Worm (Caenorhabditis elegans): ENCODE data around the gene col-168.

Gene col-168

DNA sequence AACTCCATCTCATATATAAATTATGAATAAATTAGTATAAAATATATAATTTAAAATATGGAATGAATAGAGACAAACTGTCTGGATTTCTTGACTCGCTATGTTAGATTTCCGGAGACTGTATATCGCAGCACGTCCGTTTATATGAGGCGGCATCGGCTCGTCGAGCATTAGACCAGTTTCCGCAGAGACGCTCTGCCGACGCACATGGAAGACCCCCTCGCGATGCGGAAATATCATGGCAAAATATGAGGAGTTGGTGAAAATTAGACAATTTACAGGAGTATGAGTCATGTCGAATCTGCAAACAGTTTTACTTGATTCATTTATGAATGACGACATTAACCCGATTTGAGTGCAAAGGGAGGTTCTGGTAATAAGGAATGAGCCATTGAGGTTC, 6.6 kb upstream of the col-168 start, which contains the start of gene chtb-3:
chtb-3 (minus strand) TSS at position 101 of the 400 bp plus-strand sequence.
- TF ChIP-seq W03F9.2 (tag; optimal IDR thresholded peaks at IDR 0.05), result no peak
- no peak for TF ChIP-seq dao-5 (tag; optimal IDR thresholded peaks at IDR 0.05)
- TF ChIP-seq him-1 (tag; optimal IDR thresholded peaks at IDR 0.05), result no peak

- TF ChIP-seq W03F9.2 (tag; optimal IDR thresholded peaks at IDR 0.05), result no peak
- TF ChIP-seq him-1 (tag; optimal IDR thresholded peaks at IDR 0.05), result no peak
- no peak for TF ChIP-seq dao-5 (tag; optimal IDR thresholded peaks at IDR 0.05)
These were observed 5.3 kb upstream of the col-168 start for ce11 chrX:6320887-6321286.

ce11 chrX:6321380-6321779, 4.8 kb upstream of the col-168 start:
- TF ChIP-seq him-1 (tag; optimal IDR thresholded peaks at IDR 0.05) (no peak), W03F9.2 (tag; optimal IDR thresholded peaks at IDR 0.05) (no peak), dao-5 (tag; optimal IDR thresholded peaks at IDR 0.05) (no peak)

- no peak for TF ChIP-seq dao-5 (tag; optimal IDR thresholded peaks at IDR 0.05)
- TF ChIP-seq W03F9.2 (tag; optimal IDR thresholded peaks at IDR 0.05), result no peak
- TF ChIP-seq him-1 (tag; optimal IDR thresholded peaks at IDR 0.05), result no peak
These were observed 3.1 kb upstream of the col-168 start, which contains the start of gene col-167 for ce11 chrX:6323129-6323528. Gene col-167, plus strand, starts transcription at chrX:6323488.

- TF ChIP-seq him-1 (tag; optimal IDR thresholded peaks at IDR 0.05) (no peak), W03F9.2 (tag; optimal IDR thresholded peaks at IDR 0.05) (no peak), dao-5 (tag; optimal IDR thresholded peaks at IDR 0.05) (no peak)
These were observed 2.7 kb downstream of the col-168 start, which contains the start of gene col-169 for ce11 chrX:6328860-6329259. Gene col-169, plus strand, starts transcription at chrX:6329160.

DNA sequence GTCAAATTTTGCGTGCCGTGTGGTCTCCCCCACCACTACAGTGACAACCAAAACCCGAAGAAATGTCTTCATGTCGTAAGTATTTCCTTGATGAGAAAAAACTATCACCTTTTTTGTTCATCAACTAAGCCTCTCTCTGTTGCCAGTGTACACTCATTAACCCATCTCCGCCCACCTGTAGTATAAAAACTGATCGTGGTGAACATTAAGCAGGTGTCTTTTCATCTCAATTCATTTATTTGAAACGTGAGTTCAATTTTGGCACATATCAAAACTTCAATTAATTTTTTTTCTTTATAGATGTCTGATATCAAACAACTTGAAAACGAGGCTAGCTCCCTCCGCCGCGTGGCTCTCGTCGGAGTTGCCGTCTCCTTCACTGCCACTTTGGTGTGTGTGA, 5.2 kb downstream of the col-168 start, which contains the start of gene col-170:
col-170 (plus strand) TSS at position 301 of the 400 bp plus-strand sequence.
- TF ChIP-seq him-1 (tag; optimal IDR thresholded peaks at IDR 0.05) (no peak), W03F9.2 (tag; optimal IDR thresholded peaks at IDR 0.05) (no peak), dao-5 (tag; optimal IDR thresholded peaks at IDR 0.05) (no peak)

DNA sequence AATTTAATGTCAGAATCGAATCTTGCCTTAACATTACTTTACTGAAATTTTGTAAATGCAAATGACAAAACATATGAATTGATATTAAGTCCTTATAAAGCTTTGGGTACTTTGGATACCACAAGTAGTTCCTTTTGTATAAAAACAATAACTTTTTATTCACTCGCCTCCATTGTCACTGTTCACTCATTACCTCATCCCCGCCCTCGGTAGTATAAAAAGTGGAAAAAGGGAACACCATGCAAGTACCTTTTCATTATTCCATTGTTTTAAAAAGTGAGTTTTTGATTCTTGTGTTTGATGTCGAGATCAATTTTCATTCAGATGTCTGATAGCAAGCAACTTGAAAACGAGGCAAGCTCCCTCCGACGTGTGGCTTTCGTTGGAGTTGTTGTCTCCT, 7.8 kb downstream of the col-168 start, which contains the start of gene col-171:
col-171 (plus strand) TSS at position 301 of the 400 bp plus-strand sequence.
- TF ChIP-seq him-1 (tag; optimal IDR thresholded peaks at IDR 0.05) (no peak), W03F9.2 (tag; optimal IDR thresholded peaks at IDR 0.05) (no peak), dao-5 (tag; optimal IDR thresholded peaks at IDR 0.05) (no peak)

DNA sequence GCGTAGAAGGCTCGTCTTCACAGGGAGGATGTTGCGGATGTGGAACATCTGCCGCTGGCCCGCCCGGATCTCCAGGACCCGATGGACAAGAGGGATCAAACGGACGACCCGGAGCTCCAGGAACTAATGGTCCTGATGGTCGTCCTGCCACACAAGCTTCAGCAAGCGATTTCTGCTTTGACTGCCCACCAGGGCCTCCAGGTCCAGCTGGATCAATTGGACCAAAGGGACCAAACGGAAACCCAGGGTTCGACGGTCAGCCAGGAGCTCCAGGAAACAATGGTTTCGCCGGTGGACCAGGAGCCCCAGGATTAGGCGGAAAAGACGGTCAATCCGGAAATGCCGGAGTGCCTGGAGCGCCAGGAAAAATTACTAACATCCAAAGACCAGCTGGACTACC, 8.4 kb downstream of the col-168 start:
- no peak for TF ChIP-seq dao-5 (tag; optimal IDR thresholded peaks at IDR 0.05)
- TF ChIP-seq W03F9.2 (tag; optimal IDR thresholded peaks at IDR 0.05), result no peak
- TF ChIP-seq him-1 (tag; optimal IDR thresholded peaks at IDR 0.05), result no peak

ce11 chrX:6337338-6337737, 11.2 kb downstream of the col-168 start:
- TF ChIP-seq W03F9.2 (tag; optimal IDR thresholded peaks at IDR 0.05), result no peak
- no peak for TF ChIP-seq him-1 (tag; optimal IDR thresholded peaks at IDR 0.05)
- TF ChIP-seq dao-5 (tag; optimal IDR thresholded peaks at IDR 0.05), result no peak

DNA sequence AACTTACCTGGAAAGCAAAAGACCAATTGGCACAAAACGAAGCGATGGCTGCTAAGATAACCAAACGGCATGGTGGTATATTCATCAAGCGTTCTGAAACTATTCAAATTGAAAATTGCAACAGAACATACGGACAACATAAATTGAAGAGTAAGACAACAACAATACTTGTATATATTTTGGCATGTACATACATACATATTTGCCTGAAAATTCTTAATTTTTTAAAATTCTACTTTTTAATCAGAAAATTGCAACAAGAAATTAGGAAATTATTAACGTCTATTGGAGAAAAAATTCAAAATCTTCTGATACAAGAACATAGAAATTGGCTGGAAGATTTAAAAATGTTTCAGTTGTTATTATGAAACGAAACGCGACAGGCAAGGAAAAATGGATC, 11.8 kb downstream of the col-168 start, which contains the start of gene C03B1.13:
C03B1.13 (minus strand) TSS at position 101 of the 400 bp plus-strand sequence.
- TF ChIP-seq dao-5 (tag; optimal IDR thresholded peaks at IDR 0.05), result no peak
- TF ChIP-seq him-1 (tag; optimal IDR thresholded peaks at IDR 0.05), result no peak
- no peak for TF ChIP-seq W03F9.2 (tag; optimal IDR thresholded peaks at IDR 0.05)

DNA sequence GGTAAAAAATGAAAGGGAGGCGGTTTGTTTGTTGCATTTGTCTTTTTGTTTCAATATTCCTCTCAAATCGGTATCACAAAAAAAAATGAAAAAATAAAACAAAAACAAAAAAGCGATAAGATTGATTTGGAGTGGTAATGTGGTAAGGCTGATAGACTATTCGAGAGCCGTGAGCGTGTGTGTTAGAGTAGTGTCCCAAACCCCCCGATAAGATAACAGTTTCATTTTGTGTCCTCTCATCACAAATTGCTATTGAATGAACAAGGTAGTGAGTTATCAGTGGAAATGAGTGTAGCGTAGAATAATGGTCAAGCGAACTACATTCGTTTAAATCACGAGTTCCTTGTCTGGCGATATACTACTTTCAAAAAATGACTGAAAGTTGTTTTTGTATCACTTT, 12.3 kb downstream of the col-168 start:
- TF ChIP-seq W03F9.2 (tag; optimal IDR thresholded peaks at IDR 0.05) (no peak), him-1 (tag; optimal IDR thresholded peaks at IDR 0.05) (no peak), dao-5 (tag; optimal IDR thresholded peaks at IDR 0.05) (no peak)

ce11 chrX:6341513-6341912, 15.3 kb downstream of the col-168 start, which contains the start of gene C03B1.7:
Gene C03B1.7, plus strand, starts transcription at chrX:6341813.
- TF ChIP-seq W03F9.2 (tag; optimal IDR thresholded peaks at IDR 0.05) (no peak), him-1 (tag; optimal IDR thresholded peaks at IDR 0.05) (no peak), dao-5 (tag; optimal IDR thresholded peaks at IDR 0.05) (no peak)

DNA sequence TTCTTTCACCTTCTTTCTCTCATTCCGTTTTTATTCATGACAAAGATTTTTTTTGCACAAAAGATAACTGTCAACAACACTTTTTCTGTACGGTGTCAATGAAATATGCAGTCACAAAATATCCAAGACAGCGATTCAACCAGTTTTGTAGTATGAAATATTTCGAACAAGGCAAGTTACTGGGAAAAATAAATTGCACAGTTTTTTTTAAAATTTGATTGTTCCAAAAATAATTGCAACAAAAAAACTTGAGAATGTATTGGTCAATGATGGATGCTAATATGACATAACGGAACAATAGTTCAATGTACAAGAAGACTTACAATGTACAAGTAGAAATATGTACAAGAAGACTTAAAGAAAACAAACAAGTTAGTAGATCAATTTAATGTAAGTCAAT, 19.6 kb downstream of the col-168 start:
- TF ChIP-seq dao-5 (tag; optimal IDR thresholded peaks at IDR 0.05), result no peak
- TF ChIP-seq W03F9.2 (tag; optimal IDR thresholded peaks at IDR 0.05), result no peak
- no peak for TF ChIP-seq him-1 (tag; optimal IDR thresholded peaks at IDR 0.05)

DNA sequence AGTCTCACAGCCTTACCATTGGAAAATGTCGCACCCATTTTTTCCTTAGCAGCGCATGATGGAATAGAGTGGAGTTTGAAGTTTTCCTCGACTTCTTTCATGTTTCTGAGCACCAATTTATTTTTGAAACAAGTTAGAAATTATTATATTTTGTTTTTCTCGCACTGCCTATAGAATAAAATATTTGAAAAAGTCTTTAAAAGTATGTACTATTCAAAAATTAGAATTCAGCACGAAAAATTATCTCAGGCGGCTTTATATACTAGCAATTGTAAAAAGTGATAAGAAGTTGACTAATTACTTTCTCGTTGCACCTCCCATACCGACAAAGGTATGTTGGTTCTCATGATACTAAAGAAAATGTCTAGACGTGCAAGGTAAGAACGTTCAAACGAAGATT, 20.8 kb downstream of the col-168 start, which contains the start of gene C03B1.9:
C03B1.9 (minus strand) TSS at position 101 of the 400 bp plus-strand sequence.
- TF ChIP-seq dao-5 (tag; optimal IDR thresholded peaks at IDR 0.05), result no peak
- no peak for TF ChIP-seq him-1 (tag; optimal IDR thresholded peaks at IDR 0.05)
- TF ChIP-seq W03F9.2 (tag; optimal IDR thresholded peaks at IDR 0.05), result no peak

- TF ChIP-seq dao-5 (tag; optimal IDR thresholded peaks at IDR 0.05) (no peak), him-1 (tag; optimal IDR thresholded peaks at IDR 0.05) (no peak), W03F9.2 (tag; optimal IDR thresholded peaks at IDR 0.05) (no peak)
These were observed 23.8 kb downstream of the col-168 start, which contains the start of gene C03B1.6 for ce11 chrX:6350016-6350415. Gene C03B1.6, plus strand, starts transcription at chrX:6350316.
